Worm (Caenorhabditis elegans): ENCODE measurements around the gene Y102A11A.3.
"Not testable (repeated sequence)": the region's sequence is repeated elsewhere in the genome, so short reads cannot be mapped to it uniquely, and the experiment has no call there.

Y102A11A.3 gene

ce11 chrX:2026342-2026741 is 7.4 kb downstream of the Y102A11A.3 start, which contains the start of gene Y102A11A.2:
TSS of gene Y102A11A.2 (plus strand) at chrX:2026642.
- TF ChIP-seq pros-1 (tag; optimal IDR thresholded peaks at IDR 0.05); ama-1 (optimal IDR thresholded peaks at IDR 0.05); eyg-1 (tag; optimal IDR thresholded peaks at IDR 0.05): not testable (repeated sequence)

DNA sequence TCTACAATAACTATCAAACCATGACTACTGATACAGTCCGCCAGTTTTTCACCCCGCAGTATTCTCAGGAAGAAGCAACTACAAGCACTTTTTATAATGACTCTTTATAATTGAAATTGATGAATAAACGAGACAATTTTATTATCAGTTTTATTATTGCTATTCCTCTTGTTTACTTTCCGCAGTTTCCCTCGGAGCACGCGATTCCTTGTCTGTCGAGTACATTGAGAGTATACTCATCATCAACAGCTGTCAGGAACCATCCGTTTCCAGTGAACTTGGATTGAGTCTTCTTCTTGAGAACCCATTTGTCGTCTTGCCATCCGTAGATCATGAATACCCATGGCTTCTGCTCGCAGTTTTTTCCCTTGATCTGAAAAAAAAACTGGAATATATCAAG is 11.9 kb downstream of the Y102A11A.3 start:
- TF ChIP-seq pax-1 (tag; optimal IDR thresholded peaks at IDR 0.05), result no peak

DNA sequence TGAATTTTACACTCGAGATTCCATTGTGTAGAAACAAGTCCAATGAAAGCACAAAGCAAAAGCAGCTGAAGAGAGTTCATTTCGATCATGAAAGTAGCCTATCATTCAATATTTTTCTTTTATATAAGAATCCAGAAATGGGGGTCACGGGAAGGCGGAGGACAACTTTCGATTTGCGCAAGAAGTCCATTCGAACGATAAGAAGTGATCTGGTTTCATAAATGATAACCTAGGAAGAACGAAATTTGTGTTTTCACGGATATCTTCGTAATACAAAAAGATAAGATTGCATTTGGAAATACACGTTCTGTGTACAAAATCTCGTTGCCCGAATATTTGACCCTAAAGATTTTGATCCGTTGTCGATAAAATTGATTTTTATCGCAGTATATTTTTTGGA is 12.5 kb downstream of the Y102A11A.3 start, which contains the start of gene Y102A11A.5:
Gene Y102A11A.5, minus strand, starts transcription at position 175 of the 400 bp plus-strand sequence.
- no peak for TF ChIP-seq C38D4.7 (GFP tag; optimal IDR thresholded peaks at IDR 0.05)
- no peak for TF ChIP-seq elt-4 (tag; optimal IDR thresholded peaks at IDR 0.05)
- no peak for TF ChIP-seq ttx-3 (tag; optimal IDR thresholded peaks at IDR 0.05)
- no peak for TF ChIP-seq hlh-8 (tag; optimal IDR thresholded peaks at IDR 0.05)
- TF ChIP-seq che-1 (tag; optimal IDR thresholded peaks at IDR 0.05), result no peak
- TF ChIP-seq pag-3 (tag; optimal IDR thresholded peaks at IDR 0.05; ENCODE audit: borderline replicate concordance), result no peak
- TF ChIP-seq F13H6.1 (tag; optimal IDR thresholded peaks at IDR 0.05), result no peak
- TF ChIP-seq ceh-6 (GFP tag; optimal IDR thresholded peaks at IDR 0.05), result no peak
- TF ChIP-seq ceh-30 (tag; optimal IDR thresholded peaks at IDR 0.05), result no peak
- TF ChIP-seq hlh-15 (tag; optimal IDR thresholded peaks at IDR 0.05), result no peak
- no peak for TF ChIP-seq pqm-1 (tag; optimal IDR thresholded peaks at IDR 0.05)
- TF ChIP-seq ceh-48 (tag; optimal IDR thresholded peaks at IDR 0.05), result no peak
- no peak for TF ChIP-seq ceh-18 (tag; optimal IDR thresholded peaks at IDR 0.05)
- TF ChIP-seq K02D7.2 (tag; optimal IDR thresholded peaks at IDR 0.05), result no peak

DNA sequence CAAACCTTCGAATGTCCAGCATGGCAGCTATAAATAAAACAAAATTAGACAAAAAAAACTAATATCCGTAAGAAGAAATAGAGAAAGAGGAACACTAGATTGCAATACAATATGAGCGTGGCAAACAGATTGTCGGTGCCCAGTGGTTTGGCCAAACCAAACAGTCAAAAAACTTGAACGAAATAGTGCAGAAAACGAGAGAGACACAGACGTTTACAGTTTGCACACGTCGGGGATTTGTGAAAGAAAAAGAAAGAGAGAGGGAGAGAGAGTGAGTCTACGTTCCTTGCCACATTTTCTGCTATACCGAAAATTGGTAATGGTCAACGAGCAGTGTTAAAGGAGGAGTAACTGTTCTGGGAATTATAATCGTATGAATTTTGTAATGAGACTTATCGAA is 16.2 kb downstream of the Y102A11A.3 start, which contains the start of gene ergi-1:
Gene ergi-1, minus strand, starts transcription at position 101 of the 400 bp plus-strand sequence.
- TF ChIP-seq lin-11 (tag; optimal IDR thresholded peaks at IDR 0.05) (no peak), sox-4 (tag; optimal IDR thresholded peaks at IDR 0.05) (no peak)

ce11 chrX:2039358-2039757 is 20.4 kb downstream of the Y102A11A.3 start, which contains the start of gene smex-2:
TSS of gene smex-2 (minus strand) at chrX:2039458.
- TF ChIP-seq tbx-2 (tag; optimal IDR thresholded peaks at IDR 0.05) (no peak), ceh-48 (tag; optimal IDR thresholded peaks at IDR 0.05) (no peak), sdc-2 (tag; optimal IDR thresholded peaks at IDR 0.05) (no peak), lim-6 (tag; optimal IDR thresholded peaks at IDR 0.05) (no peak), fkh-6 (tag; optimal IDR thresholded peaks at IDR 0.05) (no peak), pros-1 (tag; optimal IDR thresholded peaks at IDR 0.05) (no peak), tbx-7 (tag; optimal IDR thresholded peaks at IDR 0.05) (no peak), K09A11.1 (tag; optimal IDR thresholded peaks at IDR 0.05; ENCODE audit: insufficient read depth) (no peak), hlh-15 (tag; optimal IDR thresholded peaks at IDR 0.05) (no peak), ceh-34 (tag; optimal IDR thresholded peaks at IDR 0.05) (no peak), elt-4 (tag; optimal IDR thresholded peaks at IDR 0.05) (no peak), ceh-2 (tag; optimal IDR thresholded peaks at IDR 0.05) (no peak), sox-4 (tag; optimal IDR thresholded peaks at IDR 0.05) (no peak), ceh-19 (GFP tag; optimal IDR thresholded peaks at IDR 0.05) (no peak)

DNA sequence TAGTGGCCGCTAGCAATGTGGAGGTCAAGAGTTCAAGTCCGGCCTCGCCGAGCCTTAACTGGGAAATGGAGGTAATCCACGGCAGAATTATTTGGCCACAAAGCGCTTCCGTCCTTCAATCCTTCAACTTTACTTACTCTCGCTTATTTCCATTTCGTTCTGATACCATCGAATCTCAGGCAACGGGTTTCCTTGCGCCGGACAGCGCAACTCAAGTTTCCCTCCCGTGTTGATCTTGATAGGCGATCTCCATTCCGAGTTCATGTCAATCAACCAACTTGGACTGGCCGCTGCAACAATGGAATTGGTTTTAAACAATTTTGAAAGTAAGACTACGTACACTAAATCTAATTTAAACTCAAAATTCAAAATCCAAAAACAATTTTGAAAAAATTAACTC is 21.9 kb downstream of the Y102A11A.3 start:
- TF ChIP-seq ama-1 (optimal IDR thresholded peaks at IDR 0.05) (no peak), ttx-3 (tag; optimal IDR thresholded peaks at IDR 0.05) (no peak), hlh-13 (GFP tag; optimal IDR thresholded peaks at IDR 0.05) (no peak), madf-2 (tag; optimal IDR thresholded peaks at IDR 0.05) (no peak), ceh-19 (GFP tag; optimal IDR thresholded peaks at IDR 0.05) (no peak)

Data from whole organism, late embryonic.